Fruit fly (Drosophila melanogaster): Measurements from ENCODE around the gene Arp6.

DNA sequence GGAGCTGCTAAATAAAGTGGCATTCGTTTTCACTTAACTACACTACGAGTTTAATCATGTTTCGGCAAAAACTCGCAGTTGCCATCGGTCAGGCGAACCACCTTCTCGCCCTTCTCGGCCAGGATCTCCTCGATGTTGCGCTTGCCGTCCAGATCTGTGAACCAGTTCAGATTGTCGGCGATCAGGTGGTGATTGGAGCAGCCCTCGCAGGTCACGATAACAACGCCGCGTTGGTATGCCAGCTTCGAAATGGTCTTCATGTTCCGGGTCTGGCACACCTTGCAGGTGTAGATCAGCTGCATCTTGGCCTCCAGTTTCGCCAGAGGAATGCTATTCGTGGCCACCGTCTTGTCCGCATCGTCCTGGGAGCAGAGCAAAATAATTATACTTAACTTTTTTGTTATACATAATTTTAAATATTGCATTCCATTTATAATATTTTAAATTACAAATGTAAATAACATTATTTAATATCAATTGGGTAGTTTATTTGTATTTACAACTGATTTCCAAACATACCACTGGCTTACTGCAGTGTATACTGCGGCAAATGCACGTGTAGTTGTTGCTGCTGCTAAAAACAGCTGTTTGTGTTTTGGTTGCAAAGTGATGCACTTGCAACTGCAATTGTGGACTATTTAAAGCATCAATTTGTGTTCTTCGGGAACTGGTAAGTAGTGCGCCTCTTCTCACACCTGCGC is 3.6 kb downstream of the Arp6 start:
- TF ChIP-seq tai (GFP tag; optimal IDR thresholded peaks at IDR 0.05) (no peak), OdsH (GFP tag; optimal IDR thresholded peaks at IDR 0.05) (no peak), HLH106 (tag; optimal IDR thresholded peaks at IDR 0.05) (no peak), dmrt93B (GFP tag; optimal IDR thresholded peaks at IDR 0.05) (no peak), br (GFP tag; optimal IDR thresholded peaks at IDR 0.05) (no peak), Dfd (GFP tag; optimal IDR thresholded peaks at IDR 0.05) (no peak), Myc (optimal IDR thresholded peaks at IDR 0.05) (no peak), psq (GFP tag; optimal IDR thresholded peaks at IDR 0.05) (no peak), Jra (GFP tag; optimal IDR thresholded peaks at IDR 0.05) (no peak)
